Worm (Caenorhabditis elegans) whole organism, L3 larva: ENCODE results near the gene C38C6.3.

Source experiments
- R02D3.7 ChIP-seq: fragments of 150-350 bp; optimal IDR thresholded peaks from 2 replicates; lab custom pipeline; 2014; ENCODE audit warnings: missing biosample characterization, missing genetic modification characterization
- ZK546.5 ChIP-seq: sonication (generic microtip); optimal IDR thresholded peaks from 2 replicates; lab custom pipeline; 2017; ENCODE audit warnings: missing biosample characterization, missing genetic modification characterization
- ama-1 ChIP-seq: fragments of 150-350 bp; optimal IDR thresholded peaks from 2 replicates; lab custom pipeline; 2018
- ceh-82 ChIP-seq: fragments of 150-350 bp; optimal IDR thresholded peaks from 2 replicates; lab custom pipeline; 2014; ENCODE audit warnings: missing biosample characterization, missing genetic modification characterization
- daf-12 ChIP-seq: fragments of 150-350 bp; optimal IDR thresholded peaks from 2 replicates; lab custom pipeline; 2014; ENCODE audit warnings: missing biosample characterization, missing genetic modification reagents, missing genetic modification characterization
- elt-2 ChIP-seq: sonication (generic microtip); optimal IDR thresholded peaks from 2 replicates; lab custom pipeline; 2016; ENCODE audit warnings: missing genetic modification reagents, mild to moderate bottlenecking, missing genetic modification characterization, missing compliant biosample characterization
- nfya-1 ChIP-seq: sonication (generic microtip); optimal IDR thresholded peaks from 2 replicates; lab custom pipeline; 2017; ENCODE audit warnings: missing genetic modification characterization, mild to moderate bottlenecking, missing compliant biosample characterization, antibody characterized with exemption, moderate library complexity; ENCODE audit not compliant: insufficient read depth
- nhr-237 ChIP-seq: fragments of 150-350 bp; optimal IDR thresholded peaks from 2 replicates; lab custom pipeline; 2014; ENCODE audit warnings: missing biosample characterization, missing genetic modification characterization
- pha-4 ChIP-seq: fragments of 150-350 bp; optimal IDR thresholded peaks from 2 replicates; lab custom pipeline; 2014; ENCODE audit warnings: missing biosample characterization, missing genetic modification reagents, missing genetic modification characterization
- tbx-2 ChIP-seq: sonication (generic microtip); optimal IDR thresholded peaks from 2 replicates; lab custom pipeline; 2016; ENCODE audit warnings: mild to moderate bottlenecking, missing genetic modification characterization, missing compliant biosample characterization
- unc-39 ChIP-seq: sonication (generic microtip); optimal IDR thresholded peaks from 4 replicates; lab custom pipeline; 2017; ENCODE audit warnings: missing biosample characterization, missing genetic modification characterization
- zag-1 ChIP-seq: fragments of 150-350 bp; optimal IDR thresholded peaks from 2 replicates; lab custom pipeline; 2014; ENCODE audit warnings: missing biosample characterization, missing genetic modification characterization

ce11 chrII:14618764-14619163 lies 14.2 kb upstream of the C38C6.3 start:
- TF ChIP-seq nhr-237 (tag; lab: Kevin White, UChicago) (no peak), ZK546.5 (tag; lab: Kevin White, UChicago) (no peak), daf-12 (no peak), R02D3.7 (no peak), nfya-1 (tag; lab: Kevin White, UChicago) (no peak), ama-1 (lab: Kevin White, UChicago) (no peak), zag-1 (tag; lab: Kevin White, UChicago) (no peak), ceh-82 (tag; lab: Kevin White, UChicago) (no peak), tbx-2 (tag; lab: Kevin White, UChicago) (no peak), pha-4 (tag; lab: Kevin White, UChicago) (no peak), unc-39 (no peak), elt-2 (tag; lab: Kevin White, UChicago) (no peak)
